Worm (Caenorhabditis elegans) whole organism, L3 larva: ENCODE measurements around the gene srx-111.

Source experiments
- aly-2 ChIP-seq: fragments of 150-350 bp; optimal IDR thresholded peaks from 2 replicates; lab custom pipeline; 2014; ENCODE audit warnings: missing biosample characterization, missing genetic modification characterization
- elt-3 ChIP-seq, 3 experiments: fragments of 150-350 bp in 1 of 3; sonication (generic microtip) in 2 of 3; optimal IDR thresholded peaks; 2 replicates in 2 of 3; 4 replicates in 1 of 3; lab custom pipeline; 2014 to 2017; ENCODE audit warnings: missing biosample characterization in 3 of 3, missing genetic modification characterization in 3 of 3
- fkh-10 ChIP-seq: sonication (generic microtip); optimal IDR thresholded peaks from 2 replicates; lab custom pipeline; 2017; ENCODE audit warnings: missing biosample characterization, missing genetic modification reagents, missing genetic modification characterization
- nhr-12 ChIP-seq: fragments of 150-350 bp; optimal IDR thresholded peaks from 2 replicates; lab custom pipeline; 2014; ENCODE audit warnings: missing biosample characterization, missing genetic modification characterization
- nhr-237 ChIP-seq: fragments of 150-350 bp; optimal IDR thresholded peaks from 2 replicates; lab custom pipeline; 2014; ENCODE audit warnings: missing biosample characterization, missing genetic modification characterization
- nhr-28 ChIP-seq: fragments of 150-350 bp; optimal IDR thresholded peaks from 2 replicates; lab custom pipeline; 2014; ENCODE audit warnings: missing biosample characterization, missing genetic modification characterization
- pha-4 ChIP-seq: fragments of 150-350 bp; optimal IDR thresholded peaks from 2 replicates; lab custom pipeline; 2014; ENCODE audit warnings: missing biosample characterization, missing genetic modification reagents, missing genetic modification characterization
- pqm-1 ChIP-seq: fragments of 150-350 bp; optimal IDR thresholded peaks from 2 replicates; lab custom pipeline; 2017; ENCODE audit warnings: missing biosample characterization, missing genetic modification characterization, inconsistent platforms
- sea-2 ChIP-seq: fragments of 150-350 bp; sonication (generic microtip); optimal IDR thresholded peaks from 4 replicates; lab custom pipeline; 2014; ENCODE audit warnings: missing biosample characterization, missing genetic modification reagents, missing genetic modification characterization
- zag-1 ChIP-seq: fragments of 150-350 bp; optimal IDR thresholded peaks from 2 replicates; lab custom pipeline; 2014; ENCODE audit warnings: missing biosample characterization, missing genetic modification characterization

ce11 chrII:3757499-3757898 lies at the start of gene srx-111:
- TF ChIP-seq sea-2 (GFP tag; lab: Kevin White, UChicago): no peak
- no peak for TF ChIP-seq aly-2
- no peak for TF ChIP-seq elt-3 (tag; optimal IDR thresholded peaks at IDR 0.05; lab: Kevin White, UChicago)
- no peak for TF ChIP-seq zag-1
- no peak for TF ChIP-seq pqm-1 (tag; lab: Kevin White, UChicago)
- TF ChIP-seq nhr-12 (tag; lab: Kevin White, UChicago): no peak
- TF ChIP-seq fkh-10: no peak
- no peak for TF ChIP-seq pha-4
- TF ChIP-seq nhr-237 (tag; lab: Kevin White, UChicago): no peak
- no peak for TF ChIP-seq nhr-28 (tag; lab: Kevin White, UChicago)
